Worm (Caenorhabditis elegans): ENCODE results near the gene urm-1.

urm-1 gene

ce11 chrIII:10534191-10534590 lies 28.9 kb downstream of the urm-1 start (continued):
- no peak for TF ChIP-seq egl-27 (tag; optimal IDR thresholded peaks at IDR 0.05)
- TF ChIP-seq nhr-41 (GFP tag; IDR thresholded peaks at IDR 0.05): peak; percentile 61; the same call in 1 of the 2 replicates
- TF ChIP-seq zfp-3 (GFP tag; conservative IDR thresholded peaks at IDR 0.05): peak; percentile 59; the same call in 1 of the 2 replicates
- peak; percentile 71 for TF ChIP-seq set-16 (GFP tag; IDR thresholded peaks at IDR 0.05)

ce11 chrIII:10535226-10535625 lies 29.9 kb downstream of the urm-1 start, which contains the start of gene hpd-1:
Gene hpd-1, plus strand, starts transcription at chrIII:10535526.
- TF ChIP-seq php-3 (GFP tag; IDR thresholded peaks at IDR 0.05): no peak
- TF ChIP-seq snpc-1.2 (GFP tag; IDR thresholded peaks at IDR 0.05): 0 out of 2 replicates have a peak, but pooled peaks have one; percentile 6

ce11 chrIII:10536087-10536723 lies 30.9 kb downstream of the urm-1 start:
- no peak for TF ChIP-seq nhr-111 (GFP tag; optimal IDR thresholded peaks at IDR 0.05)
- TF ChIP-seq F37D6.2 (tag; optimal IDR thresholded peaks at IDR 0.05): no peak
- no peak for TF ChIP-seq hif-1 (tag; optimal IDR thresholded peaks at IDR 0.05)
- TF ChIP-seq ceh-62 (tag; optimal IDR thresholded peaks at IDR 0.05): no peak
- TF ChIP-seq Y75B8A.6 (GFP tag; IDR thresholded peaks at IDR 0.05): no peak
- no peak for TF ChIP-seq spr-3 (GFP tag; optimal IDR thresholded peaks at IDR 0.05)
- TF ChIP-seq aly-2 (tag; optimal IDR thresholded peaks at IDR 0.05): no peak
- no peak for TF ChIP-seq nhr-25 (tag; optimal IDR thresholded peaks at IDR 0.05; ENCODE audit: borderline replicate concordance, insufficient read depth)
- no peak for TF ChIP-seq tag-97 (GFP tag; IDR thresholded peaks at IDR 0.05)
- no peak for TF ChIP-seq nhr-42 (GFP tag; IDR thresholded peaks at IDR 0.05)
- TF ChIP-seq F26F4.8 (GFP tag; conservative IDR thresholded peaks at IDR 0.05): no peak
- TF ChIP-seq madf-9 (GFP tag; conservative IDR thresholded peaks at IDR 0.05): no peak
- no peak for TF ChIP-seq mxl-3 (GFP tag; optimal IDR thresholded peaks at IDR 0.05)
- TF ChIP-seq unc-130 (GFP tag; optimal IDR thresholded peaks at IDR 0.05): no peak
- no peak for TF ChIP-seq lin-13 (GFP tag; optimal IDR thresholded peaks at IDR 0.05)
- no peak for TF ChIP-seq fkh-10 (GFP tag; optimal IDR thresholded peaks at IDR 0.05)
- no peak for TF ChIP-seq madf-5 (GFP tag; IDR thresholded peaks at IDR 0.05)
- TF ChIP-seq nhr-77 (tag; optimal IDR thresholded peaks at IDR 0.05): no peak
- peak; percentile 27 for TF ChIP-seq hlh-11 (tag; optimal IDR thresholded peaks at IDR 0.05)
- TF ChIP-seq zfp-3 (GFP tag; conservative IDR thresholded peaks at IDR 0.05): no peak
- TF ChIP-seq jun-1 (tag; optimal IDR thresholded peaks at IDR 0.05): no peak
- TF ChIP-seq R02D3.7 (tag; optimal IDR thresholded peaks at IDR 0.05): no peak
- no peak for TF ChIP-seq duxl-1 (tag; optimal IDR thresholded peaks at IDR 0.05; ENCODE audit: poor library complexity)
- TF ChIP-seq pha-4 (GFP tag; IDR thresholded peaks at IDR 0.05): 0 out of 2 replicates have a peak, but pooled peaks have one; percentile 5
- TF ChIP-seq pha-4 (tag; optimal IDR thresholded peaks at IDR 0.05): no peak
- TF ChIP-seq dmd-9 (GFP tag; IDR thresholded peaks at IDR 0.05): no peak
- TF ChIP-seq dpl-1 (GFP tag; optimal IDR thresholded peaks at IDR 0.05): no peak
- TF ChIP-seq nhr-102 (tag; optimal IDR thresholded peaks at IDR 0.05): no peak
- peak; percentile 71 for TF ChIP-seq aha-1 (tag)
- no peak for TF ChIP-seq daf-16 (GFP tag; optimal IDR thresholded peaks at IDR 0.05)
- TF ChIP-seq daf-16 (tag; optimal IDR thresholded peaks at IDR 0.05): peak; percentile 11

ce11 chrIII:10537003-10537402 lies 31.7 kb downstream of the urm-1 start:
- TF ChIP-seq snpc-1.2 (GFP tag; IDR thresholded peaks at IDR 0.05): no peak
- no peak for TF ChIP-seq Y75B8A.6 (GFP tag; IDR thresholded peaks at IDR 0.05)
- TF ChIP-seq dmd-9 (GFP tag; IDR thresholded peaks at IDR 0.05): no peak
- TF ChIP-seq aha-1 (tag): peak; percentile 75
- peak; percentile 67 for TF ChIP-seq ama-1 (optimal IDR thresholded peaks at IDR 0.05)
- no peak for TF ChIP-seq arid-1 (GFP tag; conservative IDR thresholded peaks at IDR 0.05)
- TF ChIP-seq nhr-41 (GFP tag; IDR thresholded peaks at IDR 0.05): no peak
- TF ChIP-seq vab-7 (GFP tag; IDR thresholded peaks at IDR 0.05): no peak
- 0 out of 2 replicates have a peak, but pooled peaks have one; percentile 20 for TF ChIP-seq T26A8.4 (GFP tag; IDR thresholded peaks at IDR 0.05)
- TF ChIP-seq dve-1 (tag; optimal IDR thresholded peaks at IDR 0.05; ENCODE audit: insufficient read depth): no peak
- TF ChIP-seq nhr-111 (GFP tag; optimal IDR thresholded peaks at IDR 0.05): peak; percentile 9
- no peak for TF ChIP-seq lin-13 (GFP tag; optimal IDR thresholded peaks at IDR 0.05)

All from whole organism, L4 larva.